Worm (Caenorhabditis elegans): ENCODE results near the gene sam-4.

- TF ChIP-seq aly-1 (tag; optimal IDR thresholded peaks at IDR 0.05), result no peak
- TF ChIP-seq scrt-1 (GFP tag; IDR thresholded peaks at IDR 0.05), result no peak
- no peak for TF ChIP-seq tbx-37 (GFP tag; conservative IDR thresholded peaks at IDR 0.05)
- no peak for TF ChIP-seq ama-1 (optimal IDR thresholded peaks at IDR 0.05)
- TF ChIP-seq pes-1 (GFP tag; IDR thresholded peaks at IDR 0.05), result no peak
- no peak for TF ChIP-seq hnd-1 (tag; optimal IDR thresholded peaks at IDR 0.05)
- no peak for TF ChIP-seq tra-4 (tag; optimal IDR thresholded peaks at IDR 0.05)
- no peak for TF ChIP-seq B0310.2 (tag; optimal IDR thresholded peaks at IDR 0.05)
These were observed 43.5 kb downstream of the sam-4 start for ce11 chrII:5605538-5605945.

Data from whole organism, early embryonic.